Worm (Caenorhabditis elegans): ENCODE measurements around the gene galt-1.

Gene galt-1

DNA sequence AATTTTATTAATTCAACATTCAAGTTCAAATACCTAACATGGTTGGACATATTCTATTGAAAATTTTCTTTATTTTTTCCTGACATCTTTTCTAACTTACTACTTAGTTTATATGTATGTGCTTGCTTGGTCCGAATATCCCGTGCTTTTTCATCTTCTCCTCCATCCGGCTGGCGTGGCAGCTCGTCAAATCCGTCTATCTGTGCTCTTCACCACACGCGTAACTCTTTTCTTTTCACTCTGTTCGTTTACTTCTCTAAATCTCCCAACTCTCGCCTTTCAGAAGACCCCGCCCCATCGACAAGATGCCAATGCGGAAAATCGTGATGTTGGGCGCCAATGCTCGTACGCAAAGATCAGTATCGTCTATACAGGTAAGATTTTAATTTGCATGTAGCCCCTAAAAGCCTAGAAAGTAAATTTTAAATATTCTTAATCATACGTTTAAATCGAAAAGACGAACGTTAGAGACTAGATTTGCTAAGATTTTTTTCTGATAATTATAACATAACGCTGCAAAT lies 34.0 kb downstream of the galt-1 start:
- TF ChIP-seq med-1 (GFP tag; optimal IDR thresholded peaks at IDR 0.05; ENCODE audit: insufficient read depth) (no peak), T22C8.4 (GFP tag; IDR thresholded peaks at IDR 0.05) (no peak), klf-2 (GFP tag; conservative IDR thresholded peaks at IDR 0.05) (no peak), flt-1 (GFP tag; IDR thresholded peaks at IDR 0.05) (no peak), ref-1 (GFP tag; conservative IDR thresholded peaks at IDR 0.05) (no peak), cog-1 (tag; optimal IDR thresholded peaks at IDR 0.05) (no peak), ztf-29 (GFP tag; IDR thresholded peaks at IDR 0.05) (no peak), ztf-23 (GFP tag; IDR thresholded peaks at IDR 0.05) (no peak), tab-1 (GFP tag; IDR thresholded peaks at IDR 0.05) (no peak)

DNA sequence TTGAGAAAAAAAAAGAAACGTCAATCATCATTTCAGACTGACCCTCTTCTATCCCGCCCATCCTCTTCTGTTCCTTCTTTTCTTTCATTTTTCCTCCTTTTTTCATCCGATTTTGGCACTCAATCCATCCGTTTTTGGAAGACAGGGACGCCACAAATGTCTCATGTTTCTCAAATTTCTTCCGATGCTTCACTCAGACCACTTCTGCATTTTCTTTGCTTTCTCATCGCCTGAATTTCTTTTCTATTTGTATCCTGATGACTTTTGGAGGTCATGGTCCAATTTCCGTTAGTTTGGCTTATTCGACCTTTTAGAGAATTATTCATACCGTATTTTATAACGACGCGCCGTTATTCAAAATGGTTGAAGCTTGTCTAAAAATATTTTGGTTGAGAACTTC lies 41.9 kb downstream of the galt-1 start:
- TF ChIP-seq flt-1 (GFP tag; IDR thresholded peaks at IDR 0.05) = no peak
- TF ChIP-seq tab-1 (GFP tag; IDR thresholded peaks at IDR 0.05) = no peak
- no peak for TF ChIP-seq ref-1 (GFP tag; conservative IDR thresholded peaks at IDR 0.05)
- TF ChIP-seq T22C8.4 (GFP tag; IDR thresholded peaks at IDR 0.05) = no peak
- TF ChIP-seq cog-1 (tag; optimal IDR thresholded peaks at IDR 0.05) = no peak
- TF ChIP-seq med-1 (GFP tag; optimal IDR thresholded peaks at IDR 0.05; ENCODE audit: insufficient read depth) = no peak
- TF ChIP-seq klf-2 (GFP tag; conservative IDR thresholded peaks at IDR 0.05) = no peak

DNA sequence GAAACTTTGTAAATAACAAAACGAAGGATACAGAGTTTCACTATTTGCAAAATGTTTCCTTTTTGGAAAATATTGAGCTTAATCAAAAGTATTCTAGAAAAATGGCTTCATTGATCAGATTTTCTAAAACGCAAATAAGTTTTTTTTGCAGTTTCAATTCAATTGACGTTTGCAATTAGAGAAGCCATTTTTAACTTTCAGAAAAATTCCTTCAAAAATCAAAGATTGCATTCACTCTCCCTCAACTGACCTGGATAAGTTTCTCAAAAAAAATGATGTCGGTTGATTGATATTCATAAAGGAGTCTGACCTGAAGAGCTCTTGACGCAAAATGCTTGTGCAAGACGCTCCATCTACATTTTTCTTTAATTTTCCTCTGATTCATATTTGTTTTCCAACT lies 43.0 kb downstream of the galt-1 start:
- TF ChIP-seq ref-1 (GFP tag; conservative IDR thresholded peaks at IDR 0.05) = no peak
- TF ChIP-seq flt-1 (GFP tag; IDR thresholded peaks at IDR 0.05) = no peak
- TF ChIP-seq ztf-23 (GFP tag; IDR thresholded peaks at IDR 0.05) = no peak
- no peak for TF ChIP-seq klf-2 (GFP tag; conservative IDR thresholded peaks at IDR 0.05)
- TF ChIP-seq T22C8.4 (GFP tag; IDR thresholded peaks at IDR 0.05) = no peak
- TF ChIP-seq ztf-29 (GFP tag; IDR thresholded peaks at IDR 0.05) = no peak
- no peak for TF ChIP-seq med-1 (GFP tag; optimal IDR thresholded peaks at IDR 0.05; ENCODE audit: insufficient read depth)
- TF ChIP-seq cog-1 (tag; optimal IDR thresholded peaks at IDR 0.05) = no peak
- no peak for TF ChIP-seq tab-1 (GFP tag; IDR thresholded peaks at IDR 0.05)

DNA sequence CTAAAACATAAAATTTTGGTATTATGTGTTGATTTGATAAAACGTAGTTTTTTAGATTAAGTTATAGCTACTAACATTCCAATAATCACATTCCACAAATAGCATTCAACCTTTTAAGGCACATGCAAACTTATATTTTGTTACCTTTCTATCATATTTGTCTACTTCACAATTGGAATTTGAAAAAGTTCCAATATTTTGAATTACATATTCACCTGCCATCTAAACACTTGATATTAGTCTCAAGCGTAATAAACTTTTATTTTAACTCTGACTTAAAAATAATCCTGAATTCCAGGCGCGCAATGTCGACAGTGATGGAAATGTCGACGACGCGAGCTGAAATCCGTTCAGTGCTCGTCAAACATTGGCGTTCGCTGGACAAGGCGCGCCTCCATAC lies 45.0 kb downstream of the galt-1 start, which contains the start of gene acy-2:
TSS of gene acy-2 (plus strand) at position 301 of the 400 bp plus-strand sequence.
- TF ChIP-seq cog-1 (tag; optimal IDR thresholded peaks at IDR 0.05) = no peak
- TF ChIP-seq ztf-23 (GFP tag; IDR thresholded peaks at IDR 0.05) = no peak
- no peak for TF ChIP-seq ref-1 (GFP tag; conservative IDR thresholded peaks at IDR 0.05)
- no peak for TF ChIP-seq klf-2 (GFP tag; conservative IDR thresholded peaks at IDR 0.05)
- TF ChIP-seq flt-1 (GFP tag; IDR thresholded peaks at IDR 0.05) = no peak
- TF ChIP-seq tab-1 (GFP tag; IDR thresholded peaks at IDR 0.05) = no peak
- no peak for TF ChIP-seq med-1 (GFP tag; optimal IDR thresholded peaks at IDR 0.05; ENCODE audit: insufficient read depth)
- TF ChIP-seq T22C8.4 (GFP tag; IDR thresholded peaks at IDR 0.05) = no peak
- TF ChIP-seq ztf-29 (GFP tag; IDR thresholded peaks at IDR 0.05) = no peak

DNA sequence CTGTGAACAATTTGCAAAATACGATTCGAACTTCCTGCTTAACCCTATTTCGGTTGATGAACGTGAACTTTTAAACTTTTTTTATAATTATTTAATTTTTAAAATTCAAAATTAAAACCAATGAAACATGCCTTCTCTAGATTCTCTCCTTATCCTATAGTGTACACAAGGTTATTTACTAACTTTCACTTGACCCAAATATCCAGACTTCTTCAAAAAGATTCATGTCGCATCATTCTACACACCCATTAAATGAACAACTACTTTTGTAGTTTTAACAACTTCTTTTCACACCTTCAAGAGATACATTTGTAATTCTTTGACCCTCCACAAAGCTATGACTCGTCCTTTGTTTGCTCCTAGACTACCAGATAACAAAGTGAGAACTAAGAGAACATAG lies 52.0 kb downstream of the galt-1 start:
- TF ChIP-seq ref-1 (GFP tag; conservative IDR thresholded peaks at IDR 0.05) = no peak
- no peak for TF ChIP-seq med-1 (GFP tag; optimal IDR thresholded peaks at IDR 0.05; ENCODE audit: insufficient read depth)
- TF ChIP-seq flt-1 (GFP tag; IDR thresholded peaks at IDR 0.05) = no peak
- TF ChIP-seq cog-1 (tag; optimal IDR thresholded peaks at IDR 0.05) = no peak
- TF ChIP-seq ztf-23 (GFP tag; IDR thresholded peaks at IDR 0.05) = no peak
- TF ChIP-seq klf-2 (GFP tag; conservative IDR thresholded peaks at IDR 0.05) = no peak
- TF ChIP-seq tab-1 (GFP tag; IDR thresholded peaks at IDR 0.05) = no peak
- no peak for TF ChIP-seq T22C8.4 (GFP tag; IDR thresholded peaks at IDR 0.05)
- no peak for TF ChIP-seq ztf-29 (GFP tag; IDR thresholded peaks at IDR 0.05)
